Worm (Caenorhabditis elegans) whole organism, L1 larva: ENCODE measurements around the gene prmn-1.

Experiments
- ceh-82 ChIP-seq, 3 experiments: fragments of 150-350 bp in 1 of 3; sonication (generic microtip) in 2 of 3; optimal IDR thresholded peaks; 2 replicates each; lab custom pipeline; 2014 to 2017; ENCODE audit warnings: missing biosample characterization in 3 of 3, missing genetic modification characterization in 3 of 3
- ces-1 ChIP-seq: fragments of 150-350 bp; optimal IDR thresholded peaks from 2 replicates; lab custom pipeline; 2014; ENCODE audit warnings: missing biosample characterization, missing genetic modification reagents, missing genetic modification characterization
- efl-1 ChIP-seq, 4 experiments: fragments of 150-350 bp; optimal IDR thresholded peaks in 3 of 4; peaks in 1 of 4; 1 replicate in 1 of 4; 2 replicates in 3 of 4; lab custom pipeline; 2014; ENCODE audit warnings: missing biosample characterization in 2 of 4, missing genetic modification characterization in 2 of 4, missing genetic modification reagents in 2 of 4
- elt-2 ChIP-seq: sonication (generic microtip); optimal IDR thresholded peaks from 2 replicates; lab custom pipeline; 2016; ENCODE audit warnings: missing genetic modification characterization, mild to moderate bottlenecking, inconsistent platforms, missing compliant biosample characterization, missing genetic modification reagents
- fkh-4 ChIP-seq: sonication (generic microtip); optimal IDR thresholded peaks from 2 replicates; lab custom pipeline; 2016; ENCODE audit warnings: missing compliant biosample characterization, missing genetic modification characterization, borderline replicate concordance
- lin-35 ChIP-seq, 2 experiments: fragments of 150-350 bp; optimal IDR thresholded peaks; 2 replicates each; lab custom pipeline; 2014; ENCODE audit warnings: missing biosample characterization in 2 of 2, missing genetic modification characterization in 2 of 2, missing genetic modification reagents in 2 of 2
- lin-39 ChIP-seq: fragments of 150-350 bp; optimal IDR thresholded peaks from 2 replicates; lab custom pipeline; 2014; ENCODE audit warnings: missing biosample characterization, missing genetic modification reagents, missing genetic modification characterization
- mef-2 ChIP-seq: fragments of 150-350 bp; optimal IDR thresholded peaks from 2 replicates; lab custom pipeline; 2014; ENCODE audit warnings: missing biosample characterization, missing genetic modification characterization
- nhr-11 ChIP-seq: fragments of 150-350 bp; optimal IDR thresholded peaks from 2 replicates; lab custom pipeline; 2014; ENCODE audit warnings: missing biosample characterization, missing genetic modification characterization
- nhr-28 ChIP-seq: fragments of 150-350 bp; optimal IDR thresholded peaks from 2 replicates; lab custom pipeline; 2014; ENCODE audit warnings: missing biosample characterization, missing genetic modification characterization
- pag-3 ChIP-seq: sonication (generic microtip); optimal IDR thresholded peaks from 2 replicates; lab custom pipeline; 2017; ENCODE audit warnings: missing genetic modification characterization, mild to moderate bottlenecking, missing compliant biosample characterization, antibody characterized with exemption, borderline replicate concordance; ENCODE audit not compliant: insufficient read depth

DNA sequence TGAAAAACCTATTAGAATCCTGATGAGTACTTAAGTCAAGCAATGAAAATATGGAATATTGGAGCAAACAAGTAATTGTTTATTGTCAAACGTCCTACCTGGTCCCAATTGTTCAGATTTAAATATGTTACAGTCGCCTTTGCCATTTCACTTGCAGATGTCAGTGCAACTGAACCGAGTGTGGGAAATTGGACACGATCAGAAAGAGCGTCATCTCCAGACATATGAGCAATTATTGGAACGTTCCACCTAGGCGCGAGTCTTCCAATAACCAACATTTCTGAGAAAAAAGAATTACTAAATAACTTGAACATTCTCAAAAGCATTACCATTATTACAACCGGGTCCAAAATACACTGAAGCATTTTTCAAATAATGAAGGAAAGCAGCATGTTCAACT lies 47.8 kb upstream of the prmn-1 start:
- TF ChIP-seq lin-39: no peak
- TF ChIP-seq elt-2 (tag; lab: Kevin White, UChicago): no peak
- TF ChIP-seq ces-1: no peak
- TF ChIP-seq ceh-82 (tag; optimal IDR thresholded peaks at IDR 0.05; lab: Kevin White, UChicago): no peak
- TF ChIP-seq nhr-11: no peak
- TF ChIP-seq lin-35 (GFP tag; optimal IDR thresholded peaks at IDR 0.05; lab: Kevin White, UChicago): no peak
- no peak for TF ChIP-seq nhr-28 (tag; lab: Kevin White, UChicago)
- no peak for TF ChIP-seq efl-1 (optimal IDR thresholded peaks at IDR 0.05; lab: Kevin White, UChicago)
- no peak for TF ChIP-seq efl-1 (GFP tag; optimal IDR thresholded peaks at IDR 0.05 in 1 of 2; lab: Kevin White, UChicago)
- no peak for TF ChIP-seq pag-3 (tag; lab: Kevin White, UChicago)
- no peak for TF ChIP-seq mef-2 (tag; lab: Kevin White, UChicago)
- no peak for TF ChIP-seq fkh-4 (tag; lab: Kevin White, UChicago)
